Worm (Caenorhabditis elegans): ENCODE measurements around the gene col-124.

DNA sequence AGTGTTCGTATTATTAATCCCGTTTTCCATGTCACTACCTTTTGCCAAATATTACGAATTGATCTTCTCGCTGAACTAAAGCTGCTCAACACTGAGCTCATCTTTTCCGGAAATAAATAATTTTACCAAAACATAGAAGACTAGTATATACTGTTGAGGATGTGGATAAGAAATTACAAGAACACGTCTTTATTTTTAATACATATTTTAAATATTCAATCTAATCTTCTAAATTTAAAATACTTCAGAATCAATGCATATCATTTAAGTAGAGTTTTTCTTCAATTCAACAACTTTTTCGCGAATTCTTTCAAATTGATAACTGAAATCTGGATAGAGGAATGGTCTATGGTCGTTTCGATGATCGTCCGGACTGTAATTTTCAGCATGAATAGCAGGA lies 1.4 kb upstream of the col-124 start, which contains the start of gene abt-1:
- TF ChIP-seq W03F9.2 (tag; optimal IDR thresholded peaks at IDR 0.05) = no peak
- no peak for TF ChIP-seq him-1 (tag; optimal IDR thresholded peaks at IDR 0.05)

All from whole organism, L4/young adult.